Worm (Caenorhabditis elegans) whole organism, L1 larva: Measurements from ENCODE around the gene F16G10.7.
A peak's percentile ranks its signal among the peaks of the same experiment; 100 is the strongest.

Experiments used
- C04F5.9 ChIP-seq: sonication (generic microtip); optimal IDR thresholded peaks from 2 replicates; lab custom pipeline; 2016; ENCODE audit warnings: missing genetic modification characterization, missing compliant biosample characterization
- C16A3.4 ChIP-seq: fragments of 150-350 bp; optimal IDR thresholded peaks from 2 replicates; lab custom pipeline; 2014; ENCODE audit warnings: missing biosample characterization, missing genetic modification characterization
- F16B12.6 ChIP-seq: fragments of 150-350 bp; optimal IDR thresholded peaks from 2 replicates; lab custom pipeline; 2014; ENCODE audit warnings: missing biosample characterization, missing genetic modification characterization
- Y116A8C.19 ChIP-seq: sonication (generic microtip); optimal IDR thresholded peaks from 2 replicates; lab custom pipeline; 2016; ENCODE audit warnings: missing compliant biosample characterization, missing genetic modification characterization, borderline replicate concordance
- aha-1 ChIP-seq: fragments of 150-350 bp; optimal IDR thresholded peaks from 2 replicates; lab custom pipeline; 2014; ENCODE audit warnings: missing biosample characterization, missing genetic modification characterization
- ceh-82 ChIP-seq, 3 experiments: fragments of 150-350 bp in 1 of 3; sonication (generic microtip) in 2 of 3; optimal IDR thresholded peaks; 2 replicates each; lab custom pipeline; 2014 to 2017; ENCODE audit warnings: missing biosample characterization in 3 of 3, missing genetic modification characterization in 3 of 3
- ceh-88 ChIP-seq: fragments of 200-800 bp; sonication (Bioruptor generic); IDR thresholded peaks from 2 replicates; pipeline ENCODE4 v1.3.6; 2022; ENCODE audit warnings: missing genetic modification characterization, missing compliant biosample characterization
- dpl-1 ChIP-seq, 3 experiments: fragments of 150-350 bp in 2 of 3; sonication (generic microtip) in 1 of 3; optimal IDR thresholded peaks; 2 replicates each; lab custom pipeline; 2014 to 2017; ENCODE audit warnings: missing biosample characterization in 3 of 3, missing genetic modification characterization in 3 of 3, missing genetic modification reagents in 3 of 3
- dsc-1 ChIP-seq: sonication (generic microtip); optimal IDR thresholded peaks from 2 replicates; lab custom pipeline; 2016; ENCODE audit warnings: mild to moderate bottlenecking, missing genetic modification characterization, missing compliant biosample characterization
- efl-1 ChIP-seq, 4 experiments: fragments of 150-350 bp; optimal IDR thresholded peaks in 3 of 4; peaks in 1 of 4; 1 replicate in 1 of 4; 2 replicates in 3 of 4; lab custom pipeline; 2014; ENCODE audit warnings: missing biosample characterization in 2 of 4, missing genetic modification characterization in 2 of 4, missing genetic modification reagents in 2 of 4
- elt-2 ChIP-seq: sonication (generic microtip); optimal IDR thresholded peaks from 2 replicates; lab custom pipeline; 2016; ENCODE audit warnings: missing genetic modification characterization, mild to moderate bottlenecking, inconsistent platforms, missing compliant biosample characterization, missing genetic modification reagents
- ets-5 ChIP-seq: fragments of 200-800 bp; sonication (Bioruptor generic); IDR thresholded peaks from 2 replicates; pipeline ENCODE4 v1.3.6; 2022; ENCODE audit warnings: missing genetic modification characterization, missing compliant biosample characterization
- fkh-10 ChIP-seq: sonication (generic microtip); optimal IDR thresholded peaks from 2 replicates; lab custom pipeline; 2017; ENCODE audit warnings: missing biosample characterization, missing genetic modification reagents, missing genetic modification characterization
- fos-1 ChIP-seq: fragments of 150-350 bp; optimal IDR thresholded peaks from 2 replicates; lab custom pipeline; 2014; ENCODE audit warnings: missing biosample characterization, missing genetic modification characterization
- hlh-4 ChIP-seq: sonication (generic microtip); optimal IDR thresholded peaks from 2 replicates; lab custom pipeline; 2016; ENCODE audit warnings: mild to moderate bottlenecking, missing genetic modification characterization, missing compliant biosample characterization
- irx-1 ChIP-seq: sonication (generic microtip); optimal IDR thresholded peaks from 2 replicates; lab custom pipeline; 2016; ENCODE audit warnings: missing genetic modification characterization, missing compliant biosample characterization
- lin-13 ChIP-seq: fragments of 150-350 bp; optimal IDR thresholded peaks from 2 replicates; lab custom pipeline; 2014; ENCODE audit warnings: missing biosample characterization, missing genetic modification reagents, missing genetic modification characterization
- lin-14 ChIP-seq: fragments of 200-800 bp; sonication (Bioruptor generic); optimal IDR thresholded peaks from 2 replicates; lab custom pipeline; 2018; ENCODE audit warnings: mild to moderate bottlenecking, missing genetic modification characterization, moderate library complexity, missing compliant biosample characterization
- lin-35 ChIP-seq, 2 experiments: fragments of 150-350 bp; optimal IDR thresholded peaks; 2 replicates each; lab custom pipeline; 2014; ENCODE audit warnings: missing biosample characterization in 2 of 2, missing genetic modification characterization in 2 of 2, missing genetic modification reagents in 2 of 2
- lsy-2 ChIP-seq, 2 experiments: fragments of 150-350 bp; optimal IDR thresholded peaks; 2 replicates each; lab custom pipeline; 2014; ENCODE audit warnings: missing biosample characterization in 2 of 2, missing genetic modification characterization in 2 of 2
- mep-1 ChIP-seq: fragments of 150-350 bp; optimal IDR thresholded peaks from 2 replicates; lab custom pipeline; 2014; ENCODE audit warnings: missing biosample characterization, missing genetic modification characterization
- nhr-11 ChIP-seq: fragments of 150-350 bp; optimal IDR thresholded peaks from 2 replicates; lab custom pipeline; 2014; ENCODE audit warnings: missing biosample characterization, missing genetic modification characterization
- nhr-19 ChIP-seq: fragments of 200-800 bp; sonication (Bioruptor generic); conservative IDR thresholded peaks from 2 replicates; pipeline ENCODE4 v1.3.6; 2022; ENCODE audit warnings: missing genetic modification characterization, missing compliant biosample characterization
- nhr-20 ChIP-seq: sonication (generic microtip); optimal IDR thresholded peaks from 2 replicates; lab custom pipeline; 2016; ENCODE audit warnings: mild to moderate bottlenecking, missing genetic modification characterization, missing compliant biosample characterization
- nhr-28 ChIP-seq: fragments of 150-350 bp; optimal IDR thresholded peaks from 2 replicates; lab custom pipeline; 2014; ENCODE audit warnings: missing biosample characterization, missing genetic modification characterization
- nhr-71 ChIP-seq: sonication (generic microtip); optimal IDR thresholded peaks from 2 replicates; lab custom pipeline; 2016; ENCODE audit warnings: mild to moderate bottlenecking, missing genetic modification characterization, moderate library complexity, missing compliant biosample characterization
- nhr-76 ChIP-seq: sonication (generic microtip); optimal IDR thresholded peaks from 2 replicates; lab custom pipeline; 2017; ENCODE audit warnings: missing biosample characterization, missing genetic modification characterization
- nhr-77 ChIP-seq: fragments of 150-350 bp; optimal IDR thresholded peaks from 2 replicates; lab custom pipeline; 2014; ENCODE audit warnings: missing biosample characterization, missing genetic modification characterization
- nhr-84 ChIP-seq: sonication (generic microtip); optimal IDR thresholded peaks from 2 replicates; lab custom pipeline; 2017; ENCODE audit warnings: missing biosample characterization, missing genetic modification characterization
- rnt-1 ChIP-seq: sonication (generic microtip); optimal IDR thresholded peaks from 2 replicates; lab custom pipeline; 2016; ENCODE audit warnings: mild to moderate bottlenecking, missing genetic modification characterization, moderate library complexity, missing compliant biosample characterization
- skn-1 ChIP-seq: fragments of 150-350 bp; optimal IDR thresholded peaks from 2 replicates; lab custom pipeline; 2014; ENCODE audit warnings: missing biosample characterization, missing genetic modification characterization
- snpc-4 ChIP-seq: fragments of 150-350 bp; optimal IDR thresholded peaks from 2 replicates; lab custom pipeline; 2014; ENCODE audit warnings: missing biosample characterization, missing genetic modification characterization
- snu-23 ChIP-seq: sonication (generic microtip); optimal IDR thresholded peaks from 2 replicates; lab custom pipeline; 2016; ENCODE audit warnings: missing genetic modification characterization, missing compliant biosample characterization
- sup-37 ChIP-seq: fragments of 200-800 bp; sonication (Bioruptor generic); optimal IDR thresholded peaks from 2 replicates; lab custom pipeline; 2018; ENCODE audit warnings: mild to moderate bottlenecking, missing genetic modification characterization, missing compliant biosample characterization
- swsn-7 ChIP-seq: sonication (generic microtip); optimal IDR thresholded peaks from 2 replicates; lab custom pipeline; 2016; ENCODE audit warnings: missing genetic modification characterization, missing compliant biosample characterization
- unc-62 ChIP-seq: fragments of 150-350 bp; optimal IDR thresholded peaks from 2 replicates; lab custom pipeline; 2014; ENCODE audit warnings: missing biosample characterization, missing genetic modification reagents, missing genetic modification characterization
- unc-86 ChIP-seq: sonication (generic microtip); optimal IDR thresholded peaks from 2 replicates; lab custom pipeline; 2016; ENCODE audit warnings: missing genetic modification characterization, missing compliant biosample characterization
- unc-98 ChIP-seq: fragments of 200-800 bp; sonication (Bioruptor generic); IDR thresholded peaks from 2 replicates; pipeline ENCODE4 v1.3.6; 2022; ENCODE audit warnings: missing genetic modification characterization, missing compliant biosample characterization
- vab-15 ChIP-seq: sonication (generic microtip); optimal IDR thresholded peaks from 2 replicates; lab custom pipeline; 2017; ENCODE audit warnings: missing genotype, mild to moderate bottlenecking, missing genetic modification characterization, missing compliant biosample characterization
- zag-1 ChIP-seq: fragments of 150-350 bp; optimal IDR thresholded peaks from 2 replicates; lab custom pipeline; 2014; ENCODE audit warnings: missing biosample characterization, missing genetic modification characterization
- ztf-11 ChIP-seq, 2 experiments: sonication (generic microtip); optimal IDR thresholded peaks; 2 replicates each; lab custom pipeline; 2016 to 2017; ENCODE audit warnings: missing genetic modification characterization in 2 of 2, missing biosample characterization in 1 of 2, missing compliant biosample characterization in 1 of 2
- ztf-4 ChIP-seq: fragments of 150-350 bp; optimal IDR thresholded peaks from 2 replicates; lab custom pipeline; 2014; ENCODE audit warnings: missing biosample characterization, missing genetic modification characterization

F16G10.7 gene

DNA sequence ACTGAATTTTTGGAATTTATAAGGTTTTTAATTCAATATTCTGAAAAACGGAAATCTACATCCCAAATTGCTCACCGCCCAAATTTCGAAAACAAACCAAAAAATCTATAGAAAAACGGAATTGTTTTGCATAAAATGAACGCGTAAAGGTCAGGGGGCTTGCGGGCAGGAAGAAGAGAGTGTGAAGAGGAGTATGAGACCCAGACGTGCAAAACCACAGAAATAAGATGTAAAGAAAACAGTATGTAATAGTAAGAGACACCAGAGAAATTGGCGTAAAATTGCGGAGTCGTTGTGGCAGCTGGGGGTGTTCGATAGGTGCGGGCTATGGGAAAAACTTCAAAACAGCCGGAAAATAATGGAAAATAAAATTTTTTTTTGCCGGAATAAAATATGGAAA, 39.1 kb downstream of the F16G10.7 start:
- TF ChIP-seq Y116A8C.19 (tag; lab: Kevin White, UChicago) (no peak), snu-23 (GFP tag; lab: Kevin White, UChicago) (peak; percentile 6), lin-14 (peak; percentile 61), lin-35 (GFP tag; optimal IDR thresholded peaks at IDR 0.05; lab: Kevin White, UChicago) (peak; percentile 10 to 23), rnt-1 (tag; lab: Kevin White, UChicago) (peak; percentile 78), efl-1 (optimal IDR thresholded peaks at IDR 0.05; lab: Kevin White, UChicago) (peak; percentile 34 to 44), efl-1 (GFP tag; optimal IDR thresholded peaks at IDR 0.05 in 1 of 2; lab: Kevin White, UChicago) (peak; percentile 18 to 20), ztf-4 (tag; lab: Kevin White, UChicago) (no peak), mep-1 (tag; lab: Kevin White, UChicago) (peak; percentile 35), hlh-4 (tag; lab: Kevin White, UChicago) (no peak), F16B12.6 (tag; lab: Kevin White, UChicago) (peak; percentile 4), lsy-2 (tag; optimal IDR thresholded peaks at IDR 0.05; lab: Kevin White, UChicago) (peak in 1 of 2 experiments; percentile 10), vab-15 (tag; lab: Kevin White, UChicago) (no peak), nhr-76 (tag; lab: Kevin White, UChicago) (no peak)

DNA sequence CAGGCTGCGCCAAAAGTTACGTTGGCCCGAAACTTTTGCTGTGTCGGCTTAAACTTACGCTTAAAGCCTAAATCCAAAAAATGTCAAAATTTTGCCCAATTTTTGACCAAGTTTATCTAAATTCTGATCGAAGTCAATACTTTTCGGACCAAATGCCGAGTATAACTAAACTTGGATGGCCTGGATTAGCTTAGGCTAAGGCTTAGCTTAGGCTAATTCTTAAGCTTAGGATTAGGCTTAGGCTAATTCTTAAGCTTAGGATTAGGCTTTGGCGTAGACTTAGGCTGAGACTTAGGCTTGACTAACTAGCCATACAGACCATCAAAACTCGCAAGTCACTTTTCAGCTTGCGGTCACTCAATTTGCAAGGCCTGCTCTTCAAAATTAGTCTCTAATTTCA, 43.9 kb downstream of the F16G10.7 start:
- no peak for TF ChIP-seq unc-86 (tag; lab: Kevin White, UChicago)
- TF ChIP-seq C04F5.9 = no peak
- TF ChIP-seq nhr-84 (tag; lab: Kevin White, UChicago) = no peak
- no peak for TF ChIP-seq ztf-11 (tag; optimal IDR thresholded peaks at IDR 0.05; lab: Kevin White, UChicago)
- no peak for TF ChIP-seq nhr-19 (GFP tag; lab: Robert Waterston, UW)
- TF ChIP-seq elt-2 (tag; lab: Kevin White, UChicago) = no peak
- TF ChIP-seq zag-1 (tag; lab: Kevin White, UChicago) = no peak
- TF ChIP-seq F16B12.6 (tag; lab: Kevin White, UChicago) = no peak
- TF ChIP-seq nhr-71 (tag; lab: Kevin White, UChicago) = no peak
- no peak for TF ChIP-seq ceh-82 (tag; optimal IDR thresholded peaks at IDR 0.05; lab: Kevin White, UChicago)

DNA sequence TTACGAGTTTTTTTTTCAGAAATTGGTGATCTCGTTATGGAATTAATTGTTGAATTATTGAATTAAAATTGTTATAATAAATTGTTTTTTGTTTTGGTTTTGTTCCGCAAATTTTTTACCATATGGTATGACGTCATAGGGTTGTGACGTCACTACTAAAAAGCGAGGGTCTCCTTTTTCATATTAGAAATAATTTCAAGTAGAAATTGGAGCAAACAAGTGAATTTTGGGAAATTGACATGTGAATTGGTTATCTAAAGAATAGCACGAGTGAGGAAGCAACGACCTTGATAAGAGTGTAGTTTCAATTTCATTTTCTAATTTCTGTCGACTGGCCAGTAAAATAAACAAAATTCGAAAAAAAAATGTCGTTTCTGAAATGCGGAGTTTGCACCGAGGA, 44.5 kb downstream of the F16G10.7 start, which contains the start of gene F43C11.7:
TSS of gene F43C11.7 (plus strand) at position 326 of the 400 bp plus-strand sequence.
- TF ChIP-seq lsy-2 (tag; optimal IDR thresholded peaks at IDR 0.05; lab: Kevin White, UChicago) (no peak), dsc-1 (no peak), nhr-28 (tag; lab: Kevin White, UChicago) (no peak), ets-5 (GFP tag; lab: Robert Waterston, UW) (no peak), unc-62 (GFP tag; lab: Kevin White, UChicago) (no peak), dpl-1 (GFP tag; optimal IDR thresholded peaks at IDR 0.05; lab: Kevin White, UChicago) (no peak), snpc-4 (tag; lab: Kevin White, UChicago) (no peak), C16A3.4 (tag; lab: Kevin White, UChicago) (no peak), ztf-4 (tag; lab: Kevin White, UChicago) (no peak), lin-35 (GFP tag; optimal IDR thresholded peaks at IDR 0.05; lab: Kevin White, UChicago) (peak in 1 of 2 experiments; percentile 20), lin-13 (GFP tag; lab: Kevin White, UChicago) (no peak), unc-98 (no peak), fos-1 (tag; lab: Kevin White, UChicago) (no peak), swsn-7 (no peak), nhr-71 (tag; lab: Kevin White, UChicago) (peak; percentile 9), ceh-88 (GFP tag; lab: Robert Waterston, UW) (no peak), sup-37 (GFP tag; lab: Kevin White, UChicago) (no peak), nhr-20 (tag; lab: Kevin White, UChicago) (peak; percentile 30), nhr-76 (tag; lab: Kevin White, UChicago) (no peak), ceh-82 (tag; optimal IDR thresholded peaks at IDR 0.05; lab: Kevin White, UChicago) (no peak), nhr-19 (GFP tag; lab: Robert Waterston, UW) (no peak), nhr-84 (tag; lab: Kevin White, UChicago) (no peak), elt-2 (tag; lab: Kevin White, UChicago) (peak; percentile 73), C04F5.9 (no peak), aha-1 (tag; lab: Kevin White, UChicago) (no peak), fkh-10 (GFP tag; lab: Kevin White, UChicago) (no peak), irx-1 (tag; lab: Kevin White, UChicago) (no peak), efl-1 (optimal IDR thresholded peaks at IDR 0.05; lab: Kevin White, UChicago) (no peak), efl-1 (GFP tag; optimal IDR thresholded peaks at IDR 0.05 in 1 of 2; lab: Kevin White, UChicago) (peak in 1 of 2 experiments; percentile 71), nhr-77 (no peak), skn-1 (no peak), nhr-11 (tag; lab: Kevin White, UChicago) (no peak)
